Fruit fly (Drosophila melanogaster) Kc167 (cell line): ENCODE measurements around the gene Ir94a.

Experiments
- Myc ChIP-seq: fragments of >200 bp; optimal IDR thresholded peaks from 2 replicates; lab custom pipeline; 2017; ENCODE audit warnings: missing external identifiers
- Sin3A ChIP-seq: fragments of >200 bp; optimal IDR thresholded peaks from 2 replicates; lab custom pipeline; 2018; ENCODE audit warnings: missing external identifiers
- h ChIP-seq: fragments of >200 bp; optimal IDR thresholded peaks from 3 replicates; lab custom pipeline; 2018; ENCODE audit warnings: missing external identifiers
- psq ChIP-seq: fragments of >200 bp; optimal IDR thresholded peaks from 2 replicates; lab custom pipeline; 2017; ENCODE audit warnings: missing external identifiers
- ttk ChIP-seq: sonication (Bioruptor generic); optimal IDR thresholded peaks from 2 replicates; lab custom pipeline; 2017; ENCODE audit warnings: missing external identifiers

- TF ChIP-seq psq (no peak), ttk (lab: Kevin White, UChicago) (no peak), h (no peak), Sin3A (no peak), Myc (lab: Kevin White, UChicago) (no peak)
Measured at dm6 chr3R:22086297-22086696, 26.9 kb upstream of the Ir94a start, which contains the start of gene BomT3.
